Worm (Caenorhabditis elegans): ENCODE measurements around the gene pdha-1.

ce11 chrII:8091528-8091927 is 25.4 kb downstream of the pdha-1 start:
- TF ChIP-seq ama-1 (optimal IDR thresholded peaks at IDR 0.05) = peak; percentile 12
- no peak for TF ChIP-seq rnt-1 (tag; optimal IDR thresholded peaks at IDR 0.05)
- no peak for TF ChIP-seq sdc-2 (tag; optimal IDR thresholded peaks at IDR 0.05)
- TF ChIP-seq fkh-10 (GFP tag; optimal IDR thresholded peaks at IDR 0.05) = no peak
- no peak for TF ChIP-seq pha-4 (tag; optimal IDR thresholded peaks at IDR 0.05)
- no peak for TF ChIP-seq unc-55 (GFP tag; optimal IDR thresholded peaks at IDR 0.05)
